Worm (Caenorhabditis elegans) whole organism, L4 larva: ENCODE data around the gene gly-20.

Experiments
- mxl-2 ChIP-seq: fragments of 200-800 bp; sonication (Bioruptor generic); conservative IDR thresholded peaks from 2 replicates; pipeline ENCODE4 v1.3.6; 2022; ENCODE audit warnings: missing genetic modification reagents, missing genetic modification characterization, missing compliant biosample characterization
- pqm-1 ChIP-seq: sonication (generic microtip); optimal IDR thresholded peaks from 2 replicates; lab custom pipeline; 2017; ENCODE audit warnings: missing biosample characterization, missing genetic modification characterization
- unc-39 ChIP-seq: sonication (generic microtip); optimal IDR thresholded peaks from 2 replicates; lab custom pipeline; 2017; ENCODE audit warnings: missing biosample characterization, missing genetic modification characterization

ce11 chrV:11292682-11293081, 10.3 kb downstream of the gly-20 start:
- TF ChIP-seq unc-39 (no peak), mxl-2 (GFP tag; lab: Robert Waterston, UW) (no peak), pqm-1 (tag; lab: Kevin White, UChicago) (no peak)
